Fruit fly (Drosophila melanogaster) whole organism, embryonic: Measurements from ENCODE around the gene CG7497.

Experiments
- ATbp ChIP-seq: fragments of 200-800 bp; sonication (Bioruptor generic); optimal IDR thresholded peaks from 2 replicates; lab custom pipeline; 2017; ENCODE audit warnings: missing biosample characterization, mild to moderate bottlenecking, missing genetic modification characterization, missing genetic modification reagents
- B-H1 ChIP-seq: fragments of 200-800 bp; sonication (Bioruptor generic); IDR thresholded peaks from 3 replicates; pipeline ENCODE4 v1.3.6; 2022; ENCODE audit warnings: missing biosample characterization, missing genetic modification characterization
- Bteb2 ChIP-seq: fragments of 200-800 bp; sonication (Bioruptor generic); optimal IDR thresholded peaks from 2 replicates; lab custom pipeline; 2016; ENCODE audit warnings: missing biosample characterization, missing genetic modification characterization
- CG10431 ChIP-seq: fragments of 200-800 bp; sonication (Bioruptor generic); optimal IDR thresholded peaks from 3 replicates; lab custom pipeline; 2018; ENCODE audit warnings: missing biosample characterization, mild to moderate bottlenecking, missing genetic modification characterization
- CG13287 ChIP-seq: fragments of 200-800 bp; sonication (Bioruptor generic); IDR thresholded peaks from 2 replicates; pipeline ENCODE4 v1.3.6; 2022; ENCODE audit warnings: missing biosample characterization, missing genetic modification characterization; ENCODE audit not compliant: partially characterized antibody
- CG13894 ChIP-seq: fragments of 200-800 bp; sonication (Bioruptor generic); optimal IDR thresholded peaks from 3 replicates; lab custom pipeline; 2018; ENCODE audit warnings: missing biosample characterization, mild to moderate bottlenecking, missing genetic modification characterization, moderate library complexity
- CG14050 ChIP-seq: fragments of 200-800 bp; sonication (Bioruptor generic); IDR thresholded peaks from 3 replicates; pipeline ENCODE4 v1.3.6; 2022; ENCODE audit warnings: missing biosample characterization, missing genetic modification characterization
- CG15073 ChIP-seq: fragments of 200-800 bp; sonication (Bioruptor generic); optimal IDR thresholded peaks from 2 replicates; lab custom pipeline; 2016; ENCODE audit warnings: missing biosample characterization, missing genetic modification characterization
- CG17385 ChIP-seq: fragments of 200-800 bp; sonication (Bioruptor generic); optimal IDR thresholded peaks from 3 replicates; lab custom pipeline; 2018; ENCODE audit warnings: missing biosample characterization, mild to moderate bottlenecking, missing genetic modification characterization
- CG18599 ChIP-seq: fragments of 200-800 bp; sonication (Bioruptor generic); optimal IDR thresholded peaks from 3 replicates; lab custom pipeline; 2017; ENCODE audit warnings: missing biosample characterization, missing genetic modification characterization, mild to moderate bottlenecking, moderate library complexity, missing genetic modification reagents
- CG18619 ChIP-seq: fragments of 200-800 bp; sonication (Bioruptor generic); optimal IDR thresholded peaks from 3 replicates; lab custom pipeline; 2017; ENCODE audit warnings: missing biosample characterization, mild to moderate bottlenecking, missing genetic modification characterization
- CG42726 ChIP-seq: fragments of 200-800 bp; sonication (Bioruptor generic); IDR thresholded peaks from 2 replicates; pipeline ENCODE4 v1.3.6; 2022; ENCODE audit warnings: missing biosample characterization, missing genetic modification characterization; ENCODE audit not compliant: partially characterized antibody
- CG4820 ChIP-seq: fragments of 200-800 bp; sonication (Bioruptor generic); optimal IDR thresholded peaks from 3 replicates; lab custom pipeline; 2016; ENCODE audit warnings: missing biosample characterization, missing genetic modification characterization
- CG6791 ChIP-seq: fragments of 200-800 bp; sonication (Bioruptor generic); IDR thresholded peaks from 3 replicates; pipeline ENCODE4 v1.3.6; 2022; ENCODE audit warnings: missing biosample characterization, missing genetic modification characterization; ENCODE audit not compliant: partially characterized antibody
- CG7786 ChIP-seq: fragments of 200-800 bp; sonication (Bioruptor generic); optimal IDR thresholded peaks from 2 replicates; lab custom pipeline; 2016; ENCODE audit warnings: missing biosample characterization, missing genetic modification characterization
- CG7963 ChIP-seq: fragments of 200-800 bp; sonication (Bioruptor generic); IDR thresholded peaks from 3 replicates; pipeline ENCODE4 v1.3.6; 2022; ENCODE audit warnings: missing biosample characterization, missing genetic modification characterization; ENCODE audit not compliant: partially characterized antibody
- CG7987 ChIP-seq: fragments of 200-800 bp; sonication (Bioruptor generic); optimal IDR thresholded peaks from 2 replicates; lab custom pipeline; 2018; ENCODE audit warnings: missing biosample characterization, mild to moderate bottlenecking, missing genetic modification characterization, moderate library complexity
- CG9727 ChIP-seq: fragments of 200-800 bp; sonication (Bioruptor generic); optimal IDR thresholded peaks from 3 replicates; lab custom pipeline; 2017; ENCODE audit warnings: missing biosample characterization, mild to moderate bottlenecking, missing genetic modification characterization
- CG9817 ChIP-seq: fragments of 200-800 bp; sonication (Bioruptor generic); optimal IDR thresholded peaks from 2 replicates; lab custom pipeline; 2018; ENCODE audit warnings: missing biosample characterization, mild to moderate bottlenecking, missing genetic modification characterization, moderate library complexity
- Camta ChIP-seq: fragments of 200-800 bp; sonication (Bioruptor generic); optimal IDR thresholded peaks from 2 replicates; lab custom pipeline; 2016; ENCODE audit warnings: missing biosample characterization, missing genetic modification characterization
- Chrac-16 ChIP-seq: fragments of 200-800 bp; sonication (Bioruptor generic); optimal IDR thresholded peaks from 3 replicates; lab custom pipeline; 2016; ENCODE audit warnings: missing biosample characterization, missing genetic modification characterization
- Deaf1 ChIP-seq: fragments of 200-800 bp; optimal IDR thresholded peaks from 3 replicates; lab custom pipeline; 2019; ENCODE audit warnings: missing biosample characterization, mild to moderate bottlenecking, missing genetic modification characterization, moderate library complexity
- E2f2 ChIP-seq: fragments of 200-800 bp; sonication (Bioruptor generic); IDR thresholded peaks from 2 replicates; pipeline ENCODE4 v1.3.6; 2022; ENCODE audit warnings: missing biosample characterization, missing genetic modification characterization
- HmgD ChIP-seq: fragments of 200-800 bp; sonication (Bioruptor generic); optimal IDR thresholded peaks from 3 replicates; lab custom pipeline; 2016; ENCODE audit warnings: missing biosample characterization, missing genetic modification characterization
- HmgZ ChIP-seq: fragments of 200-800 bp; sonication (Bioruptor generic); optimal IDR thresholded peaks from 2 replicates; lab custom pipeline; 2018; ENCODE audit warnings: missing biosample characterization, mild to moderate bottlenecking, missing genetic modification characterization
- Hmr ChIP-seq: fragments of 200-800 bp; sonication (Bioruptor generic); optimal IDR thresholded peaks from 3 replicates; lab custom pipeline; 2017; ENCODE audit warnings: mild to moderate bottlenecking, missing biosample characterization, missing genetic modification reagents, missing genetic modification characterization
- Jarid2 ChIP-seq: fragments of 200-800 bp; sonication (Bioruptor generic); optimal IDR thresholded peaks from 3 replicates; lab custom pipeline; 2017; ENCODE audit warnings: mild to moderate bottlenecking, missing biosample characterization, missing genetic modification reagents, missing genetic modification characterization
- Opbp ChIP-seq: fragments of 200-800 bp; sonication (Bioruptor generic); IDR thresholded peaks from 3 replicates; pipeline ENCODE4 v1.3.6; 2022; ENCODE audit warnings: missing biosample characterization, missing genetic modification characterization; ENCODE audit not compliant: partially characterized antibody
- Sry-δ ChIP-seq: fragments of 200-800 bp; sonication (Bioruptor generic); optimal IDR thresholded peaks from 2 replicates; lab custom pipeline; 2016; ENCODE audit warnings: missing biosample characterization, missing genetic modification characterization
- Stat92E ChIP-seq, 3 experiments: fragments of >200 bp in 2 of 3; fragments of 200-800 bp in 1 of 3; sonication (Bioruptor generic) in 1 of 3; optimal IDR thresholded peaks; 2 replicates each; lab custom pipeline; 2017 to 2019; ENCODE audit warnings: missing biosample characterization in 3 of 3, missing genetic modification characterization in 3 of 3, mild to moderate bottlenecking in 1 of 3, moderate library complexity in 1 of 3
- Xbp1 ChIP-seq: fragments of 200-800 bp; sonication (Bioruptor generic); optimal IDR thresholded peaks from 3 replicates; lab custom pipeline; 2016; ENCODE audit warnings: missing biosample characterization, mild to moderate bottlenecking, missing genetic modification characterization
- Xrp1 ChIP-seq: fragments of 200-800 bp; sonication (Bioruptor generic); IDR thresholded peaks from 2 replicates; pipeline ENCODE4 v1.3.6; 2022; ENCODE audit warnings: missing biosample characterization, missing genetic modification characterization
- ato ChIP-seq: fragments of 200-800 bp; sonication (Bioruptor generic); IDR thresholded peaks from 2 replicates; pipeline ENCODE4 v1.3.6; 2022; ENCODE audit warnings: missing biosample characterization, missing genetic modification characterization; ENCODE audit not compliant: partially characterized antibody
- bcd ChIP-seq: fragments of 200-800 bp; sonication (Bioruptor generic); optimal IDR thresholded peaks from 2 replicates; lab custom pipeline; 2017; ENCODE audit warnings: missing biosample characterization, mild to moderate bottlenecking, missing genetic modification characterization
- dpn ChIP-seq, 2 experiments: fragments of 200-800 bp; sonication (Bioruptor generic); optimal IDR thresholded peaks; 3 replicates each; lab custom pipeline; 2016; ENCODE audit warnings: missing biosample characterization in 2 of 2, missing genetic modification characterization in 2 of 2
- hbn ChIP-seq: fragments of 200-800 bp; sonication (Bioruptor generic); IDR thresholded peaks from 2 replicates; pipeline ENCODE4 v1.3.6; 2022; ENCODE audit warnings: missing biosample characterization, missing genetic modification characterization; ENCODE audit not compliant: partially characterized antibody
- knrl ChIP-seq: fragments of 200-800 bp; sonication (Bioruptor generic); IDR thresholded peaks from 3 replicates; pipeline ENCODE4 v1.3.6; 2022; ENCODE audit warnings: missing biosample characterization, missing genetic modification characterization; ENCODE audit not compliant: partially characterized antibody
- lmd ChIP-seq: fragments of 200-800 bp; sonication (Bioruptor generic); IDR thresholded peaks from 2 replicates; pipeline ENCODE4 v1.3.6; 2022; ENCODE audit warnings: missing biosample characterization, missing genetic modification characterization
- nerfin-2 ChIP-seq: fragments of 200-800 bp; sonication (Bioruptor generic); IDR thresholded peaks from 2 replicates; pipeline ENCODE4 v1.3.6; 2022; ENCODE audit warnings: missing biosample characterization, missing genetic modification characterization; ENCODE audit not compliant: partially characterized antibody
- odd ChIP-seq: fragments of 200-800 bp; sonication (Bioruptor generic); optimal IDR thresholded peaks from 2 replicates; lab custom pipeline; 2017; ENCODE audit warnings: missing biosample characterization, mild to moderate bottlenecking, missing genetic modification characterization
- peb ChIP-seq: fragments of 200-800 bp; sonication (Bioruptor generic); IDR thresholded peaks from 2 replicates; pipeline ENCODE4 v1.3.6; 2022; ENCODE audit warnings: missing biosample characterization, missing genetic modification characterization
- pzg ChIP-seq: fragments of 200-800 bp; sonication (Bioruptor generic); optimal IDR thresholded peaks from 3 replicates; lab custom pipeline; 2018; ENCODE audit warnings: missing biosample characterization, mild to moderate bottlenecking, missing genetic modification characterization, moderate library complexity
- stc ChIP-seq: fragments of 200-800 bp; sonication (Bioruptor generic); IDR thresholded peaks from 2 replicates; pipeline ENCODE4 v1.3.6; 2022; ENCODE audit warnings: missing biosample characterization, missing genetic modification characterization
- sug ChIP-seq: fragments of 200-800 bp; optimal IDR thresholded peaks from 2 replicates; lab custom pipeline; 2019; ENCODE audit warnings: missing biosample characterization, mild to moderate bottlenecking, missing genetic modification characterization, moderate library complexity
- twi ChIP-seq: fragments of 200-800 bp; optimal IDR thresholded peaks from 2 replicates; lab custom pipeline; 2019; ENCODE audit warnings: missing biosample characterization, mild to moderate bottlenecking, missing genetic modification characterization, moderate library complexity
- vnd ChIP-seq: fragments of 200-800 bp; sonication (Bioruptor generic); IDR thresholded peaks from 3 replicates; pipeline ENCODE4 v1.3.6; 2022; ENCODE audit warnings: missing biosample characterization, missing genetic modification characterization; ENCODE audit not compliant: partially characterized antibody

Gene CG7497

DNA sequence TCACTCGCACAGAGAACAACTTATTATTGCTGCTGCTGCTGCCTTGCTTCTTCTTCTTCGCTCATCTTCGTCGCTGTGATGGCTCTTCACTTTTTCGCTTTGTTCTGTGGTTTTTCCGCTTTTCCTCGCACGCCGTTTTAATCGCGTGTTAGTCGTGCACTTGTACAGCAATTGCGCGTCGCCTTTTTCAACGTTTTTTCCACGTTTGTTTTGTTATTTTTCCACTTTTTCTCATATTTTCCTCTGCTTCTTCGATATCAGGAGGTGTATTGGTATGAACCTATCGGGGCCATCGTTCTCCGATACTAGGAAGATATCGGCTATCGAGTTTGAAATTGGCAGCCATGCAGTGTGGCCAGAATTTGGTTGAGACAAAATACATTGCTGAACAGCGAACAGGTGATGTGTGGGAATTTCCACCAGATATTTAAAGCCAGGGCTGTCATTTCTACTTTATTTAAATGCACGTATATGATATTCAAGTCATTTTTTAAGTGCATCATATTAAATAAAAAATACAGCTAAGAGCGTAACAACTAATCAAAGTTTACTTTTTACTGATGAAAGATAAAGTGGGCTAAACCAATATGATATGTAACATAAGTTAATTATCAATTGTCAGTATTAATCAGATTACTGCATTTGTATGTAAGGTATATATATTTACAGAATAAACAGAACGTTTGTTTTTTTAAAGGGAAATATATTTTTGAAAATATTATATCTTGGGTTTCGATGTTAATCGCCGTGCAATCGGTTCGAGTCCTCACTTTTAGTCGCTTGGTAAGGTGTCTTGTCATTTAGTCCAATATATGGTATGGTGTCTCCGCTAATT, 35.9 kb downstream of the CG7497 start, which contains the start of gene Crtc (continued):
- TF ChIP-seq Xrp1 (GFP tag; lab: Robert Waterston, UW) (peak; percentile 41; the same call in 1 of the 2 replicates), E2f2 (GFP tag; lab: Robert Waterston, UW) (peak; percentile 85), hbn (peak; percentile 58), lmd (GFP tag; lab: Robert Waterston, UW) (peak; percentile 28; the same call in 1 of the 2 replicates), Jarid2 (GFP tag; lab: Kevin White, UChicago) (peak; percentile 46), stc (0 out of 2 replicates have a peak, but pooled peaks have one; percentile 13), Deaf1 (tag; lab: Kevin White, UChicago) (peak; percentile 43), HmgZ (peak; percentile 5), CG17385 (GFP tag; lab: Kevin White, UChicago) (peak; percentile 99), B-H1 (GFP tag; lab: Robert Waterston, UW) (no peak), vnd (GFP tag; lab: Robert Waterston, UW) (peak; percentile 62; the same call in 2 of the 3 replicates), knrl (GFP tag; lab: Robert Waterston, UW) (peak; percentile 47; the same call in 2 of the 3 replicates), Stat92E (GFP tag; optimal IDR thresholded peaks at IDR 0.05; lab: Kevin White, UChicago) (peak in 1 of 3 experiments; percentile 6), Bteb2 (no peak), HmgD (peak; percentile 8), ato (GFP tag; lab: Robert Waterston, UW) (peak; percentile 87), sug (tag; lab: Kevin White, UChicago) (peak; percentile 21), bcd (GFP tag; lab: Kevin White, UChicago) (peak; percentile 25), CG9727 (GFP tag; lab: Kevin White, UChicago) (peak; percentile 0), CG7786 (GFP tag; lab: Kevin White, UChicago) (peak; percentile 2), pzg (GFP tag; lab: Kevin White, UChicago) (peak; percentile 85), CG15073 (GFP tag; lab: Kevin White, UChicago) (no peak), ATbp (GFP tag; lab: Kevin White, UChicago) (no peak), odd (GFP tag; lab: Kevin White, UChicago) (no peak), CG13894 (tag; lab: Kevin White, UChicago) (no peak), twi (no peak), CG14050 (GFP tag; lab: Robert Waterston, UW) (no peak), CG9817 (peak; percentile 13), CG7987 (GFP tag; lab: Kevin White, UChicago) (peak; percentile 60), CG10431 (GFP tag; lab: Kevin White, UChicago) (peak; percentile 26), CG18599 (GFP tag; lab: Kevin White, UChicago) (peak; percentile 13), CG6791 (peak; percentile 82), CG42726 (peak; percentile 67; the same call in 1 of the 2 replicates), Chrac-16 (GFP tag; lab: Kevin White, UChicago) (no peak), CG18619 (GFP tag; lab: Kevin White, UChicago) (peak; percentile 3), CG7963 (GFP tag; lab: Robert Waterston, UW) (peak; percentile 67; the same call in 2 of the 3 replicates), Opbp (peak; percentile 80; the same call in 2 of the 3 replicates), CG13287 (GFP tag; lab: Robert Waterston, UW) (peak; percentile 72), dpn (GFP tag; optimal IDR thresholded peaks at IDR 0.05; lab: Kevin White, UChicago) (no peak), CG4820 (peak; percentile 38), Sry-δ (GFP tag; lab: Kevin White, UChicago) (peak; percentile 79), peb (GFP tag; lab: Robert Waterston, UW) (no peak), Xbp1 (peak; percentile 6), Hmr (GFP tag; lab: Kevin White, UChicago) (peak; percentile 36), nerfin-2 (GFP tag; lab: Robert Waterston, UW) (peak; percentile 68), Camta (GFP tag; lab: Kevin White, UChicago) (peak; percentile 6)
